Fruit fly (Drosophila melanogaster) S2 (cell line): ENCODE measurements around the gene Taf9.

Experiments
- CG8478 ChIP-seq: fragments of >200 bp; optimal IDR thresholded peaks from 2 replicates; lab custom pipeline; 2018
- CTCF ChIP-seq, 2 experiments: fragments of >200 bp; optimal IDR thresholded peaks; 2 replicates each; lab custom pipeline; 2018

Taf9 gene

DNA sequence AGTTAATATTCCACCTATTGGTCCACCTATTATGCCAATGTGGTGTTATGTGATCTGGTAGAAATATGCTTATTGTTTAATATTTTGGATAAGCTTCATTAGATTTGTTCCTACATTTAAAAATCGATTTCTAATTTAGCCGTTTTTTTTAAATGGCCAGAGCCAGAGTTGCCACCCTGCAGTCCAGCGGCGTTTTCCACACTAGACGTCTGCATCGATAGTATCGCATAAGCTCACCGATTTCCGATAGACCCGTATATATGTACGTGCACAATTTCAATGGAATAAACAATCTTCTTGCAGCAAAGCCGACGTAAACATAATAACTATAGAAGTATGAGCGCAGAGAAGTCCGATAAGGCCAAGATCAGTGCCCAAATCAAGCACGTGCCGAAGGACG lies at the start of gene Taf9:
TSS of gene Taf9 (plus strand) at position 239 of the 400 bp plus-strand sequence.
- no peak for TF ChIP-seq CG8478 (lab: Kevin White, UChicago)
- peak in 1 of 2 experiments; percentile 47 for TF ChIP-seq CTCF (optimal IDR thresholded peaks at IDR 0.05; lab: Kevin White, UChicago)

DNA sequence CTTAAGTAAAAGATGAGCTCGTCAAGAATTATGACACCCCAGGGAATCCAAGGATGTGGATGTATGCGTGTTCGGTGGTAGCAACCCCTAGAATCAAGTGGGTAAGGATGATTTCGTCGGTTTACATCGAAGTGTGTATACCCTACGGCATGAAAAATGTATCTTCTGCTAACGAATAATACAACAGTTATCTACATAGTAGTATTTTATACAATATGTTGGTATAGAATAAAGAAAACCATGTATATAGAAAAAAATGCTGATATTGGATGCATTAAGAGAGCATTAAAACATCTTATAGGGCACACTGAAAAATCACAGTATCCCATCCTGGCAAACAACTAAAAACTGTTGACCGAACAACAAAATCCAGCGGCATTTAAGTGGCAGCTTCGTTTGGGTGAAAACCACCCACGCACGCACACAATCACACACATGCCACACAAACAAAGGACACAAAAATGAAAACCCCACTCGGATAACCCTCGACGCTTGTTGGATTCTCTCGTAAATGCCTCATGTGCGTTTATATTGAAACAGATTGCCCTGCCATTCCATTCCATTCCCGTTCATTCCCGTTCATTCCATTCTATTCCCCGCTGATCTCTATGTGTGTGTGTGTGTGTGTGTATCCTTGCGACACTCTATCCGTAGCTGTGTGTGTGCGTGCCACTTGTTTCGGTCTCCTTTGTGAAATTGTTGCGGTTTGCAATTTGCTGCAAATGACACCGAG lies 42.7 kb upstream of the Taf9 start:
- TF ChIP-seq CG8478 (lab: Kevin White, UChicago), result no peak

DNA sequence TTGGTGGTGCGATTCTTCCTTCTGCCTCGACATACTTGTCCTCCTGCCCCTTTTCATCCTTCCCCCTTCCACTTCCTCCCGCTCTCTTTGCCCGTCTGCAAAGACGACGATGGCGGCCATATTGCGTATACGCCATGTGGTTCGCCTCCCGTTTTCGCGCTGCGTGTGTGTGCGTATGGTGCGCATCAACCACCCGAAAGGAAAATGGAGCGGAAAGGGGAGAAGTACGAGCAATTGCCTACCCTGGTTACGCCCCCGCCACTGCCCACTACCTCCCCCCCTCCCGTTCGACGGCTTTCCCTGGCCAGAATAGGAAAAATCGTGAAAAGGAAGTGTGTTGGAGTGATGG lies 42.2 kb upstream of the Taf9 start:
- no peak for TF ChIP-seq CTCF (optimal IDR thresholded peaks at IDR 0.05; lab: Kevin White, UChicago)
- TF ChIP-seq CG8478 (lab: Kevin White, UChicago), result no peak

DNA sequence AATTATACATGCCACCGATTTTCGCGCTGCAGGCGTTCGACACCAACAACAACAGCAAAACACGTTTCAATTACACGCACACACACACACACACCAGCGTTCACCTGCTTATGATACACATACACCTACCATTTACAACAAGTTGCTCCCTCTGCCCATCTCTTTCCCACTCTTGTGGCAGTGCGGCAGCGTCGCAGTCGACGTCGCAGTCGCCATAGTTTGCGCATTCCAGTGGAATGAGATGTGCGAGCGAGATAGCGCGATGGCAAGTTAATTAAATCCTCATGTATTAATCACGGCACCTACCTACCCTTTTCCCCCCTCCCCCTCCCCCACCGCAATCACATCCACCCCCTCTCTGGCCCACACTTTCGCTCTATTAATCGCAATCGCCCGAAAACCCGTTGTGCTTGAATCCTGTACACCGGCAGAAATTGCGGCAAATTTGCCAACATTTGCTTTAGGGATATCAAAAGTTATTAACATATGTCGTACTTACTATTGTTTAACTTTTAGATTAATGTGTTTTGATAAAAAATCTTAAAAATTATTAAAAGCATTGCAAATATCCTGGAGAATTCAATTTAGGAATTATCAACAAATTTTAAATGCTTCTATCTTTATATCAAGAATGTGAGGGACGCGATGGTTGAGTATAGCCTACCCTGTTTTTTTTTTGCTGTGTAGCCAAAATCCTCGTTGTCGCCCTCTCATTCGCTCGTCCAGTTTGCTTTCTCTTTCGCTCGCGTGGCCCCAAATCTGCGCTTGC lies 39.4 kb upstream of the Taf9 start:
- TF ChIP-seq CTCF (optimal IDR thresholded peaks at IDR 0.05; lab: Kevin White, UChicago) (no peak), CG8478 (lab: Kevin White, UChicago) (no peak)

DNA sequence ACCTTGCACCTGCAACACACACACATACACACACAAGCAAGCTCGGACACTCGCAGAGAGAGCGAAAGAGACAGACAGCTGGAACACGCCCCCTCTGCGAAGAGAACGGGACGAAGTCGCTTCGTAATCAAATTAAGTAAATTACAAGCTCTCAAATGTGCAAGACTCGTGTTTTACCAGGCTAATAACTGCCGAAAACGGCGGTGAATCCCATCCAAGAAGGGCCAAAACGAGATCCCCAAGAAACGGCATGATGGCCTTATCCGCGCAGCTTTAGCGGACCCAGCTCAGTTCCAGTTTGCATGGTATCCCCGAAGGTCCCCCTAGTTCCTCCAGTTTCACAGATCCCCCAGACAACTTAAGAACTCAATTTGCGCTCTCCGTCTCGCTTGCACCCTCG lies 37.9 kb upstream of the Taf9 start:
- TF ChIP-seq CG8478 (lab: Kevin White, UChicago) (no peak), CTCF (optimal IDR thresholded peaks at IDR 0.05; lab: Kevin White, UChicago) (no peak)

DNA sequence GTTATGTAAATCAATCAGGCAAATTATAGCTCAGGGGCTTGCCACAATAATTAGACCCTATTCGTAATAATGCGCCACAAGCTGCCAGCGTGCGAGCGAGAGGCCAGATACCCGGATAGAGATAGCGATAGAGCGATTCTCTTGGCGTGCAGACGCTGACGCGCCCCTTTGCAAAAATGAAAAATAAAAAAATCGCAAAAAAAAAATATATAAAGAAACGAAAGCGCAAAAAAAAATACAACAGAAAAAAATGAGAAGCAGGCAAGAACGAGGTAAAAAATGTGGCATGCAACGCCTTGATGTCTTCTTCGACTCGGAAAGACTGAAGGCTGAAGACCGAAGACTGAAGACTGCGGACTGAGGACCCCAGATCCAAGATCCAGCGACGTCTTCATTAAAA lies 35.6 kb upstream of the Taf9 start:
- TF ChIP-seq CG8478 (lab: Kevin White, UChicago) (no peak), CTCF (optimal IDR thresholded peaks at IDR 0.05; lab: Kevin White, UChicago) (no peak)

DNA sequence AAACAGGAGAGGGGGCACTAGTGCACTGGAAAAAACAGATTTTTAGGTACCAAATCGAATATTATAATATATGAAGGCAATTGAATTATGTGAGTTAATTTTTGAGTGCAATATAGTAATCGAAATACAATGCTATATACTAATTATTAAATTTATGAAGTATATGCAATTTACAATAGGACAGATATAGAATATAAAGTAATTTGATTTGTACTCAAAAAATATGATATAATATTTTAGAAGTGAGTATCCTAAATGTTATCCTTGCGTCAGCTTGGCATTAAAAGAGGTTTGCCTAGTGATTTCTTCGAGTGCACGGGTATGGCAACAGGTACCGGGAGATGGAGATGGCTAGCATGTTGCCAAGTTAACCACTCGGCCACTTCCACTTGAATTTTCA lies 35.0 kb upstream of the Taf9 start:
- no peak for TF ChIP-seq CG8478 (lab: Kevin White, UChicago)
- no peak for TF ChIP-seq CTCF (optimal IDR thresholded peaks at IDR 0.05; lab: Kevin White, UChicago)

DNA sequence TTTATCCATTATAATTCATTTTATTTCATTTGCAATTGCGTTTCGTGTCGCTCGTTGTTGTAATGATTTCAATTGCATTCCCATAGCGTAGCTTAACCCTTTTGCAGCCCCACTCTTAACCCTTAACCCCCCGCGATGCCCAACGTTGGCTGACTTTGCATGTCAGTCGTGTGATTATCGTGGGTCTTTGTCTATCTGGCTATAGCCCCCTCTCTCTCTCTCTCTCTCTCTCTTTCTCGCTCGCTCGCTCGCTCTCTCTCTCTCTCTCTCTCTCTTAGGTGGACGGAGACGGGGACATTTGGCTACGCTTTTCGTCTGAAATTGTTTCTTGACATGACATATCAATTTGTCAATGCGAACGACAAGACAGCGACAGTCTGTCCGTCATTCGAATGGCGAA lies 29.8 kb upstream of the Taf9 start:
- no peak for TF ChIP-seq CG8478 (lab: Kevin White, UChicago)

DNA sequence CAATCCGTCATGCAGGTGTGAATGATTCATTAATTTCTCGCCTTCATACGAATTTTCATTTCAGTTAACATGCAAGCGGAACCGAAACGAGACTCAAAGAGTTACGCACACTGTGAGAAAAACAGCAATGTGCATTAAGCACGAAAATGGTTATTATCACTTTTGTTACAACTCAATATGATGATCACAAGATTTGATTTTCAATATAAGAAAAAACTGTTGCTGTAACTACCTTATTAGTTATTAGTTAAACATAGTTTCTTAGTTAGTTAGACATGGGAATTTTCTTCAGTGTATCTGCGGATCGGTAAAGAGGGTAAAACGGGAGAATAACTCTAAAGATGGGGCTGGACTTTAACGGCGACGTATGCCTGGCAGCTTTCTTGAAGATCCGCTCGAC lies 27.2 kb upstream of the Taf9 start:
- TF ChIP-seq CTCF (optimal IDR thresholded peaks at IDR 0.05; lab: Kevin White, UChicago), result no peak
- no peak for TF ChIP-seq CG8478 (lab: Kevin White, UChicago)

DNA sequence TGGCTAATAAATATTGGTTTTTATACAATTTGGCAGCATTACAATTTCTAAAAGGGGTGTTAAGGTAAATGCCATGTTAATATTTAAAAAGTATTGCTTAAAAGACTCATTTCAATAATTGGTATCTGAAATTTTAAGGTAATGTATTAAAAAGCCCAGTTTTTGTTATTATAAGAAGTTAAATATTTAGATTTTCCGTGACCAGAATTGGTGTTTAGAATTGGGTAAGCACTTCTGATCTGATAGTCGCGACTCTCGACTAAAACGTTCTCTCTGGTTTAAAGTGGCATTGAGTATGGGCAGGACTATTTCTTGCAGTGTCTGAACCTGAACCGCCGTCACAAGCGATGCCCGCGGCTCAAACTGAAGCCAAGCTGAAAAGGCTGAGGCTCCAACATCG lies 25.5 kb upstream of the Taf9 start:
- TF ChIP-seq CG8478 (lab: Kevin White, UChicago) (no peak), CTCF (optimal IDR thresholded peaks at IDR 0.05; lab: Kevin White, UChicago) (no peak)

DNA sequence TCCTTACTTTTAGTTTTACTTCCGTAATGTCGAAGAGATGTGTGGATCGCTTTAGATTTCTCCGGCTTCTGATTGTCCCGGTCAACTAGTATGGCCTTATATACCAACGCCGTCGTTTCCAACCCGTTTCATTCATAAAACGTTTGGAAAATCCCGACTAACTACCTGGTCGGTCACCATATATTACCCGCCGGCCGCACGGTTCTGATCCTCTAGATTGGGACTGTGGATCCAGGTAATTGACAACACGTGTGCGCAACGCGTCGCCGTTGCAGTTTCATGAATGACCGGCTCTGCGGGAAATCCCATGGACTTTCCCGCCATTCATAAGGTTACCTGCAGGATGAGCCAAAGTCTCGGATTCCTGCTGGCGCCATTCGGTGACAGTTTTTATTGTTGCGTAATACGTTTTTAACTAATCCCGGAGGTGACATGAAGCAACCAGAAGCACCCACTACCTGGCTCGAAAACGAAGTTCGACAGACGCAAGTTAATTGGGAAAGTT lies 22.3 kb upstream of the Taf9 start, which contains the start of gene CG12986:
TSS of gene CG12986 (minus strand) at position 51 of the 505 bp plus-strand sequence.
- no peak for TF ChIP-seq CG8478 (lab: Kevin White, UChicago)
- no peak for TF ChIP-seq CTCF (optimal IDR thresholded peaks at IDR 0.05; lab: Kevin White, UChicago)

DNA sequence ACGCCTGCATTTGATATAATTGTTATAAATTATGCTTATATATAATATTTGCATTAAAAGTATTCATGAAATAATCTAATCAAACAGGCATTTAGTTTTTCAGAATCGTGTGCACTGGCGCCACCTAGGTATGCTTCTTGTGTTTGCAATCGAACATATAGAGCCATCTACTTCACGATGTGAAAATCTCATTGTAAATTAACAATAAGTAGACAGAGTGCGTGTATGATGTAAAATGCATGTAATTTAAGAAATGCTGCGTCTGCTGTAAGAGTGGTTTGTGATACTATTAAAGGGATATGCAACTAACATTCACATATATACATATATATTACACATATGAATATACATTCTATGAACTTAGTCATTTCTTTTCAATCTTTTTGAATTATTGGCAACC lies 21.7 kb upstream of the Taf9 start:
- TF ChIP-seq CG8478 (lab: Kevin White, UChicago) (no peak), CTCF (optimal IDR thresholded peaks at IDR 0.05; lab: Kevin White, UChicago) (peak; percentile 95)

DNA sequence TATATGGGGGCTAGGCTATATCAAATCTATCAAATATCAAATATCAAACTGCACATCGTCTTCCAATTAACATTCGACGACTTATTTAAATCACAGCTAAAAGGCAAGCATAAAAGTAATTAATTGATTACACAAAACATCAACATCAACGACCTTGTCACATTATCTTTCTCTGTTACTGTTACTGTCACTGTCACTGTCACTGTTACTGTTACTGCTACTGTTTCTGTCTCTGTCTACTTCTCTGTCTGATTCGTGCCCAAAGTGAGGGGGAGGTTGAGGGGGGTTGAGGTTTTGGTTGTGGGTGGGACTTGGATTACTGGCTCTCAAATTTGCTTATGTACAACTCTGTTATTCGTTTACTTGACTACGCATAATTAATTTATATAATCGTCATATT lies 20.5 kb upstream of the Taf9 start:
- no peak for TF ChIP-seq CTCF (optimal IDR thresholded peaks at IDR 0.05; lab: Kevin White, UChicago)
- TF ChIP-seq CG8478 (lab: Kevin White, UChicago), result no peak

DNA sequence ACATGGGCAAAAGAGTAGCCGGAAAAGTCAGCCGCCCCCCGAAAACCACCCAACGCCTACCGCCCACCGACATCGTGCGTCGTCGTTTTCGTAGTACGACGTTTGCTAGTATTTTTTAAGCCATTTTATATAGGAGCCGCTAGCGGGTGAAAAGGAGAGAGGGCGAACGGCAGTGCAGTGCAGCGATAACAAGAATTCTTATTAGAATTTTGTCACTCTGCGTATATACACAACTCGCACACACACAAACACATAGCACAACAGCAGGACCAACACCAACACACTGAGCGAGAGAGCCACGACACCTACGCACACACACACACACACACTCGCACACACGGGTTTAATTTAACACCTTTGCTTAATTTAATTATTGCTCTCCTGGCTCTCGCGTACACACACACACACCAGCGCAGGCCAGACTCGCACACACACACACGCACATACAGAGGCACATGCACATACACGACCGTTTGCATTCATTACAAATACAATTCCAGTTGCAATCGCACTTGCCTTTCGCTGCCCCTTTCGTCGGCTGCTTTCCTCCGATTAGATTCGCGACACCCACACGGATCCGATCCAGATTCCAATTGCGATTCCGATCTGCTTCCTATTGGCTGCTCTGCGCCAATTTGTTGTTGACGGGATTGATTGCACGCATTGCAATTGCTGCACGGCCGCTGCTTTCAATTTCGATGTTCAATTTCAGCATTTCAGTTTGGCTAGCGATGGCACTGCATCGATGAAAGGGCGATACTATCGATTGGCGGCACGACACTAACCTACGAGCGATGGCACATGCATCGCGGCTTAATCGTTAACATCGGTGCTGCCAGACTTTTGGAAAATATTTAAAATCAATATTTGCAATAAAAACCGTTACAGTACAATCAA lies 14.9 kb upstream of the Taf9 start, which contains the start of gene Socs16D:
TSS of gene Socs16D (minus strand) at position 758 of the 897 bp plus-strand sequence.
- TF ChIP-seq CG8478 (lab: Kevin White, UChicago) (no peak), CTCF (optimal IDR thresholded peaks at IDR 0.05; lab: Kevin White, UChicago) (peak; percentile 28 to 59)
